Worm (Caenorhabditis elegans) whole organism, young adult: ENCODE measurements around the gene gyf-1.

Experiments
- die-1 ChIP-seq: sonication (generic microtip); optimal IDR thresholded peaks from 2 replicates; lab custom pipeline; 2016; ENCODE audit warnings: missing genotype, mild to moderate bottlenecking, missing genetic modification characterization, missing compliant biosample characterization
- let-607 ChIP-seq, 2 experiments: fragments of 200-800 bp in 1 of 2; sonication (Bioruptor generic) in 1 of 2; sonication (generic microtip) in 1 of 2; optimal IDR thresholded peaks; 2 replicates each; lab custom pipeline; 2016 to 2018; ENCODE audit warnings: mild to moderate bottlenecking in 2 of 2, missing compliant biosample characterization in 2 of 2, missing genetic modification characterization in 2 of 2, moderate library complexity in 2 of 2, missing genotype in 1 of 2
- lin-26 ChIP-seq: fragments of 200-800 bp; sonication (Bioruptor generic); IDR thresholded peaks from 2 replicates; pipeline ENCODE4 v1.3.6; 2022; ENCODE audit warnings: missing genetic modification reagents, missing genetic modification characterization, missing compliant biosample characterization
- lin-40 ChIP-seq: sonication (generic microtip); optimal IDR thresholded peaks from 2 replicates; lab custom pipeline; 2016; ENCODE audit warnings: missing genetic modification characterization, mild to moderate bottlenecking, missing compliant biosample characterization, missing genotype, missing genetic modification reagents
- mel-28 ChIP-seq: sonication (generic microtip); optimal IDR thresholded peaks from 2 replicates; lab custom pipeline; 2016; ENCODE audit warnings: borderline replicate concordance, mild to moderate bottlenecking, missing genetic modification characterization, missing compliant biosample characterization
- mes-4 ChIP-seq: sonication (generic microtip); optimal IDR thresholded peaks from 2 replicates; lab custom pipeline; 2016; ENCODE audit warnings: missing genotype, missing genetic modification characterization, missing compliant biosample characterization
- nfya-2 ChIP-seq: fragments of 200-800 bp; sonication (Bioruptor generic); IDR thresholded peaks from 2 replicates; pipeline ENCODE4 v1.3.6; 2022; ENCODE audit warnings: missing genetic modification reagents, missing genetic modification characterization, missing compliant biosample characterization
- nhr-90 ChIP-seq: sonication (generic microtip); optimal IDR thresholded peaks from 2 replicates; lab custom pipeline; 2016; ENCODE audit warnings: missing genotype, mild to moderate bottlenecking, missing genetic modification characterization, missing compliant biosample characterization
- snpc-4 ChIP-seq, 5 experiments: fragments of 150-350 bp in 1 of 5; sonication (generic microtip) in 4 of 5; optimal IDR thresholded peaks; 2 replicates each; lab custom pipeline; 2014 to 2018; ENCODE audit warnings: missing genetic modification characterization in 5 of 5, missing biosample characterization in 3 of 5, antibody characterized with exemption in 2 of 5, mild to moderate bottlenecking in 2 of 5, missing compliant biosample characterization in 2 of 5, missing genotype in 2 of 5, moderate library complexity in 2 of 5, missing genetic modification reagents in 1 of 5
- tbx-9 ChIP-seq: sonication (generic microtip); optimal IDR thresholded peaks from 2 replicates; lab custom pipeline; 2016; ENCODE audit warnings: borderline replicate concordance, missing genetic modification characterization, inconsistent platforms, missing compliant biosample characterization
- zim-3 ChIP-seq: sonication (generic microtip); optimal IDR thresholded peaks from 2 replicates; lab custom pipeline; 2017; ENCODE audit warnings: mild to moderate bottlenecking, missing genetic modification characterization, moderate library complexity, missing compliant biosample characterization
- ztf-18 ChIP-seq: sonication (generic microtip); optimal IDR thresholded peaks from 2 replicates; lab custom pipeline; 2016; ENCODE audit warnings: missing genotype, mild to moderate bottlenecking, missing genetic modification characterization, missing compliant biosample characterization

DNA sequence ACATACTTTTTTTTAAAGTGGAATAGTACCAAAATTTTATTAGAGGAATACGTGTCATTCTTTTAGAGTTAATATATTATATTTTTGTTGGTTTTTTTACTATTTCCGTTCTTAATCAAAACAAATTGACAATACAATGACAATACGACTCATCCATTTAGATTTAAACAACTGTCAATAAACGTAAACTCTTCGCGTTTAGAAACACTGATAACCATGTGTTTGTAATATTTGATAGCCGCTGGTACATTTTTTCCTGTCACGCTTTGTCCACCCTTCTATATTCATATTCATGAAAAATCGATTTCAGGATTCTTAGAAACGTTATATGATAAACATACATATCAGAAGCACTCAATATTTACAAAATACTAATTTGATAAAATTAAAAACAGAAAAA lies 20.2 kb upstream of the gyf-1 start:
- TF ChIP-seq mel-28 = no peak
- no peak for TF ChIP-seq lin-26 (GFP tag; lab: Robert Waterston, UW)
- no peak for TF ChIP-seq nfya-2 (GFP tag; lab: Robert Waterston, UW)
- TF ChIP-seq ztf-18 (tag; lab: Kevin White, UChicago) = no peak
- TF ChIP-seq snpc-4 (GFP tag; optimal IDR thresholded peaks at IDR 0.05; lab: Kevin White, UChicago) = no peak
- no peak for TF ChIP-seq snpc-4 (tag; optimal IDR thresholded peaks at IDR 0.05; lab: Kevin White, UChicago)
- no peak for TF ChIP-seq nhr-90 (tag; lab: Kevin White, UChicago)
- TF ChIP-seq tbx-9 (tag; lab: Kevin White, UChicago) = no peak
- TF ChIP-seq let-607 (tag; optimal IDR thresholded peaks at IDR 0.05; lab: Kevin White, UChicago) = no peak
- no peak for TF ChIP-seq lin-40
- TF ChIP-seq mes-4 (tag; lab: Kevin White, UChicago) = no peak
- TF ChIP-seq die-1 (tag; lab: Kevin White, UChicago) = no peak
- TF ChIP-seq zim-3 (tag; lab: Kevin White, UChicago) = no peak
